Worm (Caenorhabditis elegans) whole organism, L2 larva: Measurements from ENCODE around the gene K09H11.15.

Source experiments
- skn-1 ChIP-seq: sonication (generic microtip); optimal IDR thresholded peaks from 2 replicates; lab custom pipeline; 2017; ENCODE audit warnings: missing biosample characterization, missing genetic modification characterization
- unc-62 ChIP-seq: fragments of 150-350 bp; optimal IDR thresholded peaks from 2 replicates; lab custom pipeline; 2014; ENCODE audit warnings: missing biosample characterization, missing genetic modification reagents, missing genetic modification characterization

- TF ChIP-seq skn-1 (tag; lab: Kevin White, UChicago) (no peak), unc-62 (no peak)
Measured at ce11 chrV:5693595-5693994, 37.1 kb downstream of the K09H11.15 start.
